Worm (Caenorhabditis elegans): ENCODE data around the gene R08D7.4.
A peak's percentile ranks its signal among the peaks of the same experiment; 100 is the strongest.

The R08D7.4 gene

ce11 chrIII:8961993-8962392 lies 9.7 kb upstream of the R08D7.4 start, which contains the start of gene grl-25:
TSS of gene grl-25 (plus strand) at chrIII:8962293.
- TF ChIP-seq nhr-11 (tag; optimal IDR thresholded peaks at IDR 0.05) (no peak), php-3 (GFP tag; IDR thresholded peaks at IDR 0.05) (no peak), fos-1 (tag; optimal IDR thresholded peaks at IDR 0.05) (no peak), nhr-102 (tag; optimal IDR thresholded peaks at IDR 0.05) (no peak), nhr-6 (tag; optimal IDR thresholded peaks at IDR 0.05) (no peak)

- TF ChIP-seq lim-7 (GFP tag; IDR thresholded peaks at IDR 0.05), result no peak
- peak; percentile 99 for TF ChIP-seq set-16 (GFP tag; IDR thresholded peaks at IDR 0.05)
- TF ChIP-seq Y75B8A.6 (GFP tag; IDR thresholded peaks at IDR 0.05), result no peak
- TF ChIP-seq nhr-28 (tag; optimal IDR thresholded peaks at IDR 0.05), result no peak
- TF ChIP-seq nhr-41 (GFP tag; IDR thresholded peaks at IDR 0.05), result no peak
- no peak for TF ChIP-seq ceh-62 (tag; optimal IDR thresholded peaks at IDR 0.05)
- 0 out of 2 replicates have a peak, but pooled peaks have one; percentile 16 for TF ChIP-seq egl-43 (GFP tag; IDR thresholded peaks at IDR 0.05)
- no peak for TF ChIP-seq ama-1 (optimal IDR thresholded peaks at IDR 0.05)
- TF ChIP-seq nhr-6 (tag; optimal IDR thresholded peaks at IDR 0.05), result no peak
- peak; percentile 98; the same call in 1 of the 2 replicates for TF ChIP-seq pha-4 (GFP tag; IDR thresholded peaks at IDR 0.05)
- no peak for TF ChIP-seq pha-4 (tag; optimal IDR thresholded peaks at IDR 0.05)
- no peak for TF ChIP-seq vab-7 (GFP tag; IDR thresholded peaks at IDR 0.05)
- TF ChIP-seq zag-1 (tag; optimal IDR thresholded peaks at IDR 0.05), result no peak
- TF ChIP-seq mes-2 (tag; optimal IDR thresholded peaks at IDR 0.05; ENCODE audit: poor library complexity, severe bottlenecking), result no peak
- TF ChIP-seq fkh-10 (GFP tag; optimal IDR thresholded peaks at IDR 0.05), result no peak
- TF ChIP-seq D1046.2 (GFP tag; IDR thresholded peaks at IDR 0.05), result no peak
- TF ChIP-seq zfp-2 (tag; optimal IDR thresholded peaks at IDR 0.05), result no peak
- TF ChIP-seq aha-1 (tag), result no peak
Measured at ce11 chrIII:8962475-8962874, 9.2 kb upstream of the R08D7.4 start.

- TF ChIP-seq set-16 (GFP tag; IDR thresholded peaks at IDR 0.05) (peak; percentile 96), ctbp-1 (GFP tag; IDR thresholded peaks at IDR 0.05) (no peak), pha-4 (GFP tag; IDR thresholded peaks at IDR 0.05) (peak; percentile 69; the same call in 1 of the 2 replicates), pha-4 (tag; optimal IDR thresholded peaks at IDR 0.05) (no peak), unc-62 (GFP tag; optimal IDR thresholded peaks at IDR 0.05 in 1 of 2) (peak in 1 of 2 experiments; percentile 15), unc-62 (tag; optimal IDR thresholded peaks at IDR 0.05) (no peak), zfp-2 (tag; optimal IDR thresholded peaks at IDR 0.05) (no peak), aha-1 (tag) (no peak)
Measured at ce11 chrIII:8964684-8965283, 6.9 kb upstream of the R08D7.4 start.

ce11 chrIII:8967639-8968038 lies 4.1 kb upstream of the R08D7.4 start, which contains the start of the genes bud-13 and rpap-2:
TSS of gene bud-13 (minus strand) at chrIII:8967727.
TSS of gene rpap-2 (plus strand) at chrIII:8967967.
- TF ChIP-seq dpl-1 (GFP tag; optimal IDR thresholded peaks at IDR 0.05) (peak; percentile 29), saeg-2 (GFP tag; IDR thresholded peaks at IDR 0.05) (no peak), madf-5 (GFP tag; IDR thresholded peaks at IDR 0.05) (no peak), daf-16 (GFP tag; optimal IDR thresholded peaks at IDR 0.05) (no peak), daf-16 (tag; optimal IDR thresholded peaks at IDR 0.05) (no peak), R02D3.7 (tag; optimal IDR thresholded peaks at IDR 0.05) (no peak), mes-2 (tag; optimal IDR thresholded peaks at IDR 0.05; ENCODE audit: poor library complexity, severe bottlenecking) (peak; percentile 91), hif-1 (tag; optimal IDR thresholded peaks at IDR 0.05) (peak in 1 of 2 experiments; percentile 22), ztf-7 (tag; optimal IDR thresholded peaks at IDR 0.05) (no peak), zip-11 (GFP tag; IDR thresholded peaks at IDR 0.05) (no peak), lin-1 (GFP tag; IDR thresholded peaks at IDR 0.05) (no peak), F44E2.7 (GFP tag; IDR thresholded peaks at IDR 0.05) (no peak), nhr-77 (tag; optimal IDR thresholded peaks at IDR 0.05) (no peak), Y105C5A.15 (GFP tag; IDR thresholded peaks at IDR 0.05) (no peak), hlh-11 (tag; optimal IDR thresholded peaks at IDR 0.05) (no peak), nhr-6 (tag; optimal IDR thresholded peaks at IDR 0.05) (no peak)
